Worm (Caenorhabditis elegans) whole organism, L1 larva: Measurements from ENCODE around the gene kreg-1.

Source experiments
- F16B12.6 ChIP-seq: fragments of 150-350 bp; optimal IDR thresholded peaks from 2 replicates; lab custom pipeline; 2014; ENCODE audit warnings: missing biosample characterization, missing genetic modification characterization
- aha-1 ChIP-seq: fragments of 150-350 bp; optimal IDR thresholded peaks from 2 replicates; lab custom pipeline; 2014; ENCODE audit warnings: missing biosample characterization, missing genetic modification characterization
- alr-1 ChIP-seq: fragments of 200-800 bp; sonication (Bioruptor generic); optimal IDR thresholded peaks from 2 replicates; lab custom pipeline; 2018; ENCODE audit warnings: borderline replicate concordance, mild to moderate bottlenecking, missing genetic modification characterization, missing compliant biosample characterization
- ceh-63 ChIP-seq: fragments of 200-800 bp; sonication (Bioruptor generic); optimal IDR thresholded peaks from 2 replicates; lab custom pipeline; 2018; ENCODE audit warnings: mild to moderate bottlenecking, missing genetic modification characterization, missing compliant biosample characterization
- ceh-90 ChIP-seq: sonication (generic microtip); optimal IDR thresholded peaks from 2 replicates; lab custom pipeline; 2016; ENCODE audit warnings: missing genetic modification characterization, missing compliant biosample characterization
- dsc-1 ChIP-seq: sonication (generic microtip); optimal IDR thresholded peaks from 2 replicates; lab custom pipeline; 2016; ENCODE audit warnings: mild to moderate bottlenecking, missing genetic modification characterization, missing compliant biosample characterization
- efl-3 ChIP-seq: fragments of 200-800 bp; sonication (Bioruptor generic); optimal IDR thresholded peaks from 2 replicates; lab custom pipeline; 2018; ENCODE audit warnings: mild to moderate bottlenecking, missing genetic modification characterization, missing compliant biosample characterization
- egl-13 ChIP-seq: sonication (generic microtip); optimal IDR thresholded peaks from 2 replicates; lab custom pipeline; 2016; ENCODE audit warnings: missing genotype, missing genetic modification reagents, missing genetic modification characterization, missing compliant biosample characterization
- egl-27 ChIP-seq, 2 experiments: fragments of 150-350 bp in 1 of 2; sonication (generic microtip); optimal IDR thresholded peaks; 3 replicates each; lab custom pipeline; 2017 to 2018; ENCODE audit warnings: missing biosample characterization in 2 of 2, missing genetic modification characterization in 2 of 2, missing genetic modification reagents in 2 of 2
- elt-2 ChIP-seq: sonication (generic microtip); optimal IDR thresholded peaks from 2 replicates; lab custom pipeline; 2016; ENCODE audit warnings: missing genetic modification characterization, mild to moderate bottlenecking, inconsistent platforms, missing compliant biosample characterization, missing genetic modification reagents
- elt-3 ChIP-seq, 6 experiments: fragments of 150-350 bp in 1 of 6; sonication (generic microtip); optimal IDR thresholded peaks; 2 replicates each; lab custom pipeline; 2017 to 2018; ENCODE audit warnings: missing biosample characterization in 6 of 6, missing genetic modification characterization in 6 of 6, inconsistent platforms in 1 of 6
- fkh-10 ChIP-seq: sonication (generic microtip); optimal IDR thresholded peaks from 2 replicates; lab custom pipeline; 2017; ENCODE audit warnings: missing biosample characterization, missing genetic modification reagents, missing genetic modification characterization
- fkh-8 ChIP-seq: sonication (generic microtip); optimal IDR thresholded peaks from 2 replicates; lab custom pipeline; 2016; ENCODE audit warnings: mild to moderate bottlenecking, missing genetic modification characterization, missing compliant biosample characterization
- grh-1 ChIP-seq: fragments of 200-800 bp; sonication (Bioruptor generic); IDR thresholded peaks from 2 replicates; pipeline ENCODE4 v1.3.6; 2022; ENCODE audit warnings: missing genetic modification reagents, missing genetic modification characterization, missing compliant biosample characterization
- isw-1 ChIP-seq: fragments of 200-800 bp; sonication (Bioruptor generic); IDR thresholded peaks from 2 replicates; pipeline ENCODE4 v1.3.6; 2022; ENCODE audit warnings: missing genetic modification characterization, missing compliant biosample characterization
- jun-1 ChIP-seq: fragments of 150-350 bp; optimal IDR thresholded peaks from 2 replicates; lab custom pipeline; 2014; ENCODE audit warnings: missing biosample characterization, missing genetic modification reagents, missing genetic modification characterization
- lin-14 ChIP-seq: fragments of 200-800 bp; sonication (Bioruptor generic); optimal IDR thresholded peaks from 2 replicates; lab custom pipeline; 2018; ENCODE audit warnings: mild to moderate bottlenecking, missing genetic modification characterization, moderate library complexity, missing compliant biosample characterization
- lin-35 ChIP-seq, 2 experiments: fragments of 150-350 bp; optimal IDR thresholded peaks; 2 replicates each; lab custom pipeline; 2014; ENCODE audit warnings: missing biosample characterization in 2 of 2, missing genetic modification characterization in 2 of 2, missing genetic modification reagents in 2 of 2
- lir-3 ChIP-seq: sonication (generic microtip); optimal IDR thresholded peaks from 2 replicates; lab custom pipeline; 2016; ENCODE audit warnings: mild to moderate bottlenecking, missing genetic modification characterization, moderate library complexity, missing compliant biosample characterization; ENCODE audit not compliant: poor library complexity
- mdl-1 ChIP-seq, 2 experiments: fragments of 150-350 bp; optimal IDR thresholded peaks; 2 replicates each; lab custom pipeline; 2014 to 2017; ENCODE audit warnings: missing biosample characterization in 2 of 2, missing genetic modification characterization in 2 of 2, inconsistent platforms in 1 of 2
- nhr-11 ChIP-seq: fragments of 150-350 bp; optimal IDR thresholded peaks from 2 replicates; lab custom pipeline; 2014; ENCODE audit warnings: missing biosample characterization, missing genetic modification characterization
- nhr-20 ChIP-seq: sonication (generic microtip); optimal IDR thresholded peaks from 2 replicates; lab custom pipeline; 2016; ENCODE audit warnings: mild to moderate bottlenecking, missing genetic modification characterization, missing compliant biosample characterization
- nhr-237 ChIP-seq: fragments of 150-350 bp; optimal IDR thresholded peaks from 2 replicates; lab custom pipeline; 2014; ENCODE audit warnings: missing biosample characterization, missing genetic modification characterization
- nhr-47 ChIP-seq: sonication (generic microtip); optimal IDR thresholded peaks from 2 replicates; lab custom pipeline; 2016; ENCODE audit warnings: mild to moderate bottlenecking, missing genetic modification characterization, moderate library complexity, missing compliant biosample characterization
- nhr-77 ChIP-seq: fragments of 150-350 bp; optimal IDR thresholded peaks from 2 replicates; lab custom pipeline; 2014; ENCODE audit warnings: missing biosample characterization, missing genetic modification characterization
- nhr-85 ChIP-seq: sonication (generic microtip); peaks from one replicate; lab custom pipeline; 2016; ENCODE audit warnings: missing genetic modification characterization, inconsistent platforms, missing compliant biosample characterization
- nhr-90 ChIP-seq: sonication (generic microtip); optimal IDR thresholded peaks from 2 replicates; lab custom pipeline; 2016; ENCODE audit warnings: mild to moderate bottlenecking, missing genetic modification characterization, missing compliant biosample characterization; ENCODE audit not compliant: poor library complexity
- pax-3 ChIP-seq: fragments of 200-800 bp; sonication (Bioruptor generic); optimal IDR thresholded peaks from 2 replicates; lab custom pipeline; 2018; ENCODE audit warnings: mild to moderate bottlenecking, missing genetic modification characterization, moderate library complexity, missing compliant biosample characterization
- pqm-1 ChIP-seq: sonication (generic microtip); optimal IDR thresholded peaks from 3 replicates; lab custom pipeline; 2017; ENCODE audit warnings: missing biosample characterization, missing genetic modification characterization
- rnt-1 ChIP-seq: sonication (generic microtip); optimal IDR thresholded peaks from 2 replicates; lab custom pipeline; 2016; ENCODE audit warnings: mild to moderate bottlenecking, missing genetic modification characterization, moderate library complexity, missing compliant biosample characterization
- sptf-1 ChIP-seq: fragments of 150-350 bp; optimal IDR thresholded peaks from 2 replicates; lab custom pipeline; 2014; ENCODE audit warnings: missing biosample characterization, missing genetic modification characterization
- tlp-1 ChIP-seq: fragments of 150-350 bp; optimal IDR thresholded peaks from 2 replicates; lab custom pipeline; 2014; ENCODE audit warnings: missing biosample characterization, missing genetic modification characterization
- unc-30 ChIP-seq: sonication (generic microtip); optimal IDR thresholded peaks from 2 replicates; lab custom pipeline; 2017; ENCODE audit warnings: missing biosample characterization, missing genetic modification characterization
- vab-15 ChIP-seq: sonication (generic microtip); optimal IDR thresholded peaks from 2 replicates; lab custom pipeline; 2017; ENCODE audit warnings: missing genotype, mild to moderate bottlenecking, missing genetic modification characterization, missing compliant biosample characterization

Gene kreg-1

ce11 chrX:8718856-8719255, 9.3 kb downstream of the kreg-1 start, which contains the start of gene F53A9.8 (continued):
- TF ChIP-seq alr-1 (tag; lab: Kevin White, UChicago): no peak
- TF ChIP-seq lir-3 (tag; lab: Kevin White, UChicago): no peak
- TF ChIP-seq pax-3 (tag; lab: Kevin White, UChicago): peak; percentile 11
- TF ChIP-seq fkh-10: no peak
- TF ChIP-seq dsc-1: no peak
- no peak for TF ChIP-seq vab-15
- TF ChIP-seq isw-1 (GFP tag; lab: Robert Waterston, UW): no peak

- peak; percentile 49 for TF ChIP-seq nhr-20 (tag; lab: Kevin White, UChicago)
- peak; percentile 48 for TF ChIP-seq elt-2 (tag; lab: Kevin White, UChicago)
- TF ChIP-seq nhr-237 (tag; lab: Kevin White, UChicago): no peak
- TF ChIP-seq sptf-1 (tag; lab: Kevin White, UChicago): no peak
- peak in 1 of 2 experiments; percentile 2 for TF ChIP-seq lin-35 (GFP tag; optimal IDR thresholded peaks at IDR 0.05; lab: Kevin White, UChicago)
- no peak for TF ChIP-seq elt-3 (tag; optimal IDR thresholded peaks at IDR 0.05; lab: Kevin White, UChicago)
Measured at ce11 chrX:8719888-8720287, 10.3 kb downstream of the kreg-1 start.

ce11 chrX:8720658-8721057, 11.1 kb downstream of the kreg-1 start, which contains the start of gene F53A9.9:
Gene F53A9.9 (minus strand): TSS chrX:8720758.
- TF ChIP-seq lin-14 (GFP tag; lab: Kevin White, UChicago): no peak
- no peak for TF ChIP-seq ceh-63
- TF ChIP-seq, all 84 proteins: peak for 0

- no peak for TF ChIP-seq F16B12.6 (tag; lab: Kevin White, UChicago)
- TF ChIP-seq lin-14 (GFP tag; lab: Kevin White, UChicago): peak; percentile 43
- peak; percentile 31 for TF ChIP-seq nhr-77
- no peak for TF ChIP-seq pqm-1
Measured at ce11 chrX:8721273-8721672, 11.7 kb downstream of the kreg-1 start.

- no peak for TF ChIP-seq grh-1 (GFP tag; lab: Robert Waterston, UW)
- no peak for TF ChIP-seq alr-1 (tag; lab: Kevin White, UChicago)
- no peak for TF ChIP-seq unc-30 (tag; lab: Kevin White, UChicago)
- TF ChIP-seq ceh-63: no peak
- no peak for TF ChIP-seq fkh-8 (tag; lab: Kevin White, UChicago)
- no peak for TF ChIP-seq nhr-11 (tag; lab: Kevin White, UChicago)
- TF ChIP-seq efl-3 (GFP tag; lab: Kevin White, UChicago): no peak
- TF ChIP-seq rnt-1 (tag; lab: Kevin White, UChicago): no peak
- no peak for TF ChIP-seq mdl-1 (tag; optimal IDR thresholded peaks at IDR 0.05; lab: Kevin White, UChicago)
- no peak for TF ChIP-seq jun-1
- no peak for TF ChIP-seq F16B12.6 (tag; lab: Kevin White, UChicago)
- no peak for TF ChIP-seq nhr-90
- no peak for TF ChIP-seq egl-27 (tag; optimal IDR thresholded peaks at IDR 0.05; lab: Kevin White, UChicago)
- no peak for TF ChIP-seq ceh-90 (tag; lab: Kevin White, UChicago)
- TF ChIP-seq nhr-47: no peak
- no peak for TF ChIP-seq nhr-85 (tag; lab: Kevin White, UChicago)
- no peak for TF ChIP-seq lir-3 (tag; lab: Kevin White, UChicago)
- TF ChIP-seq aha-1 (tag; lab: Kevin White, UChicago): no peak
- TF ChIP-seq egl-13: no peak
- TF ChIP-seq tlp-1: no peak
Measured at ce11 chrX:8723127-8723600, 13.6 kb downstream of the kreg-1 start, which contains the start of gene tnt-2. Gene tnt-2 (minus strand): TSS chrX:8723550.
